In the genomic region with DNA sequence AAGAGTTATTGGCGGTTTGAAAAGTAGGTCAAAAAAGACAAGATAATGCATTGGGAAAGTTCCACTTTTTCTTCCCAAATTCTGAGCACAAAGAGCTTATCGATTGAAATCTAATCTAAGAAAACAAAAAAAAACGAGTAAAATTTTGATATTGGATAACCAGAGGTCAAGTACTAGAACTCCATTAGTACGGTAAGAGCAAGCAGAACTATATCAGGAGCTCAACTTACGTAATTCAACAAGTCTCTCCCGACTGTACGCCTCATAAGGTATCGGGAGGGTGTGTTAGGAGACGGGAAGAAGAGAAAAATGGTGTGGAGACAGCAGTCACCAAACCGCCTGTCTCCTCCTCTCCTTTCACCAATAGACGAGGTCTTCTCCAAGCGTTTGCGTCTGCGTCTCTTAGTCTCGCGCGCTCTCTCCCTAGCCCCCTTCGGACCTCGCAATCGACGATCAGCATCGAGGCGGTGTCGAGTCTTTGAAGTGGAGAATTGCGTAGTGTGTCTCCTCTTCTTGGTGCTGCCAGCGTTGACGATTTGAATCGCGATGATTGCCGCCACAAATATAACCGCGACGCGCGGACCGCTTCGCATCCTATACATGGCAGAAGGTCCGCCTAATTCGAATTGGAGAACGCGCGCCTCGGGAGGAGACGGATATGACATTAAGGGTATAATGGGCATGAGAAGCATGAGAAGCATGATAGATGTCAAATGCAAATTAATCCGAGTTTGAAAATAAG, we compare ENCODE assay signal across 5 worm cellular contexts.
TF ChIP-seq lines count a peak whose summit lies in the region.

A gene (minus strand): TSS at position 51 of the 742 bp plus-strand sequence.

TF ChIP-seq in whole organism, L1 larva, 84 proteins besides CTCF, POLR2A, EP300 and RAD21 (continues in another document):
- no peak for TF ChIP-seq nhr-76 (tag; optimal IDR thresholded peaks at IDR 0.05; lab: Kevin White, UChicago)
- no peak for TF ChIP-seq nhr-28 (tag; optimal IDR thresholded peaks at IDR 0.05; lab: Kevin White, UChicago)
- TF ChIP-seq unc-98 (GFP tag; IDR thresholded peaks at IDR 0.05; lab: Robert Waterston, UW) = no peak
- no peak for TF ChIP-seq ceh-63 (GFP tag; optimal IDR thresholded peaks at IDR 0.05; lab: Kevin White, UChicago)
- TF ChIP-seq ceh-82 (tag; optimal IDR thresholded peaks at IDR 0.05; lab: Kevin White, UChicago) = peak in 2 of 3 experiments; percentile 12 to 28
- TF ChIP-seq isw-1 (GFP tag; IDR thresholded peaks at IDR 0.05; lab: Robert Waterston, UW) = no peak; the same call in 1 of the 2 replicates
- no peak for TF ChIP-seq mab-9 (GFP tag; IDR thresholded peaks at IDR 0.05; lab: Robert Waterston, UW)
- TF ChIP-seq snpc-4 (tag; optimal IDR thresholded peaks at IDR 0.05; lab: Kevin White, UChicago) = no peak
- no peak for TF ChIP-seq nhr-20 (tag; optimal IDR thresholded peaks at IDR 0.05; lab: Kevin White, UChicago)
- no peak for TF ChIP-seq elt-2 (tag; optimal IDR thresholded peaks at IDR 0.05; lab: Kevin White, UChicago)
- TF ChIP-seq Y116A8C.19 (tag; optimal IDR thresholded peaks at IDR 0.05; lab: Kevin White, UChicago; ENCODE audit: borderline replicate concordance) = no peak
- TF ChIP-seq ceh-90 (tag; optimal IDR thresholded peaks at IDR 0.05; lab: Kevin White, UChicago) = no peak
- TF ChIP-seq aha-1 (tag; optimal IDR thresholded peaks at IDR 0.05; lab: Kevin White, UChicago) = no peak
- TF ChIP-seq xbp-1 (tag; optimal IDR thresholded peaks at IDR 0.05; lab: Kevin White, UChicago) = no peak
- no peak for TF ChIP-seq lir-3 (tag; optimal IDR thresholded peaks at IDR 0.05; lab: Kevin White, UChicago; ENCODE audit: poor library complexity)
- TF ChIP-seq hlh-17 (GFP tag; optimal IDR thresholded peaks at IDR 0.05; lab: Kevin White, UChicago; ENCODE audit: borderline replicate concordance) = no peak

TF ChIP-seq in whole organism, L3 larva, 47 proteins besides CTCF, POLR2A, EP300 and RAD21:
- TF ChIP-seq lsy-12 (tag; optimal IDR thresholded peaks at IDR 0.05; lab: Kevin White, UChicago) (no peak), lin-15B (tag; optimal IDR thresholded peaks at IDR 0.05; lab: Kevin White, UChicago) (peak; percentile 49)

TF ChIP-seq in whole organism, early embryonic, 17 proteins besides CTCF, POLR2A, EP300 and RAD21:
- no peak for TF ChIP-seq tra-4 (tag; optimal IDR thresholded peaks at IDR 0.05; lab: Kevin White, UChicago)
- TF ChIP-seq ama-1 (optimal IDR thresholded peaks at IDR 0.05; lab: Kevin White, UChicago) = no peak
- no peak for TF ChIP-seq hnd-1 (tag; optimal IDR thresholded peaks at IDR 0.05; lab: Kevin White, UChicago)
- 0 out of 2 replicates have a peak, but pooled peaks have one; percentile 18 for TF ChIP-seq pes-1 (GFP tag; IDR thresholded peaks at IDR 0.05; lab: Robert Waterston, UW)
- 0 out of 2 replicates have a peak, but pooled peaks have one; percentile 49 for TF ChIP-seq tbx-11 (GFP tag; IDR thresholded peaks at IDR 0.05; lab: Robert Waterston, UW)
- peak; percentile 16 for TF ChIP-seq F13C5.2 (tag; optimal IDR thresholded peaks at IDR 0.05; lab: Kevin White, UChicago)
- 0 out of 2 replicates have a peak, but pooled peaks have one; percentile 38 for TF ChIP-seq sea-1 (GFP tag; conservative IDR thresholded peaks at IDR 0.05; lab: Robert Waterston, UW)
- TF ChIP-seq hmg-4 (GFP tag; optimal IDR thresholded peaks at IDR 0.05; lab: Kevin White, UChicago) = peak; percentile 87
- TF ChIP-seq flt-1 (GFP tag; IDR thresholded peaks at IDR 0.05; lab: Robert Waterston, UW) = peak; percentile 27; the same call in 1 of the 2 replicates
- TF ChIP-seq B0310.2 (tag; optimal IDR thresholded peaks at IDR 0.05; lab: Kevin White, UChicago) = no peak
- TF ChIP-seq scrt-1 (GFP tag; IDR thresholded peaks at IDR 0.05; lab: Robert Waterston, UW) = no peak
- no peak for TF ChIP-seq ceh-36 (tag; optimal IDR thresholded peaks at IDR 0.05; lab: Kevin White, UChicago)
- no peak for TF ChIP-seq aly-1 (tag; optimal IDR thresholded peaks at IDR 0.05; lab: Kevin White, UChicago)

TF ChIP-seq in whole organism, midembryonic, 9 proteins besides CTCF, POLR2A, EP300 and RAD21:
- TF ChIP-seq cog-1 (tag; optimal IDR thresholded peaks at IDR 0.05; lab: Kevin White, UChicago) = peak; percentile 70
- TF ChIP-seq tab-1 (GFP tag; IDR thresholded peaks at IDR 0.05; lab: Robert Waterston, UW) = 0 out of 2 replicates have a peak, but pooled peaks have one; percentile 65
- TF ChIP-seq T22C8.4 (GFP tag; IDR thresholded peaks at IDR 0.05; lab: Robert Waterston, UW) = no peak
- peak; percentile 72; the same call in 1 of the 2 replicates for TF ChIP-seq flt-1 (GFP tag; IDR thresholded peaks at IDR 0.05; lab: Robert Waterston, UW)
- no peak for TF ChIP-seq ref-1 (GFP tag; conservative IDR thresholded peaks at IDR 0.05; lab: Robert Waterston, UW)
- no peak for TF ChIP-seq klf-2 (GFP tag; conservative IDR thresholded peaks at IDR 0.05; lab: Robert Waterston, UW)
- TF ChIP-seq ztf-29 (GFP tag; IDR thresholded peaks at IDR 0.05; lab: Robert Waterston, UW) = no peak
- peak; percentile 47; the same call in 1 of the 2 replicates for TF ChIP-seq ztf-23 (GFP tag; IDR thresholded peaks at IDR 0.05; lab: Robert Waterston, UW)
- no peak for TF ChIP-seq med-1 (GFP tag; optimal IDR thresholded peaks at IDR 0.05; lab: Kevin White, UChicago; ENCODE audit: insufficient read depth)

TF ChIP-seq in whole organism, young adult, 124 proteins besides CTCF, POLR2A, EP300 and RAD21:
- TF ChIP-seq die-1 (tag; optimal IDR thresholded peaks at IDR 0.05; lab: Kevin White, UChicago) = no peak
- TF ChIP-seq Y53F4B.3 (GFP tag; IDR thresholded peaks at IDR 0.05; lab: Robert Waterston, UW) = no peak
- no peak for TF ChIP-seq attf-5 (GFP tag; optimal IDR thresholded peaks at IDR 0.05; lab: Kevin White, UChicago)
- peak; percentile 84 for TF ChIP-seq zfh-2 (GFP tag; conservative IDR thresholded peaks at IDR 0.05; lab: Robert Waterston, UW)
- no peak for TF ChIP-seq akir-1 (GFP tag; optimal IDR thresholded peaks at IDR 0.05; lab: Kevin White, UChicago)
- TF ChIP-seq F23B12.7 (tag; optimal IDR thresholded peaks at IDR 0.05; lab: Kevin White, UChicago; ENCODE audit: insufficient read depth) = no peak
- no peak for TF ChIP-seq ZK185.1 (tag; optimal IDR thresholded peaks at IDR 0.05; lab: Kevin White, UChicago; ENCODE audit: poor library complexity, severe bottlenecking)
- no peak for TF ChIP-seq F49E8.2 (tag; optimal IDR thresholded peaks at IDR 0.05; lab: Kevin White, UChicago; ENCODE audit: insufficient read depth)
- TF ChIP-seq hmg-1.2 (GFP tag; IDR thresholded peaks at IDR 0.05; lab: Robert Waterston, UW) = peak; percentile 71
- TF ChIP-seq B0019.2 (GFP tag; conservative IDR thresholded peaks at IDR 0.05; lab: Robert Waterston, UW) = no peak
- no peak for TF ChIP-seq D2030.7 (GFP tag; IDR thresholded peaks at IDR 0.05; lab: Robert Waterston, UW)
- TF ChIP-seq T26A5.8 (tag; optimal IDR thresholded peaks at IDR 0.05; lab: Kevin White, UChicago) = no peak
- TF ChIP-seq sea-2 (GFP tag; IDR thresholded peaks at IDR 0.05; lab: Robert Waterston, UW) = no peak
- no peak for TF ChIP-seq nhr-27 (tag; optimal IDR thresholded peaks at IDR 0.05; lab: Kevin White, UChicago)
- TF ChIP-seq F52B5.7 (tag; optimal IDR thresholded peaks at IDR 0.05; lab: Kevin White, UChicago) = no peak
- TF ChIP-seq B0035.1 (tag; optimal IDR thresholded peaks at IDR 0.05; lab: Kevin White, UChicago) = no peak
- no peak for TF ChIP-seq ztf-25 (GFP tag; IDR thresholded peaks at IDR 0.05; lab: Robert Waterston, UW)
- no peak for TF ChIP-seq egl-44 (GFP tag; IDR thresholded peaks at IDR 0.05; lab: Robert Waterston, UW)
- no peak for TF ChIP-seq gei-17 (GFP tag; optimal IDR thresholded peaks at IDR 0.05; lab: Kevin White, UChicago)
- TF ChIP-seq lsy-27 (tag; optimal IDR thresholded peaks at IDR 0.05; lab: Kevin White, UChicago; ENCODE audit: borderline replicate concordance, insufficient read depth) = no peak
- TF ChIP-seq hmg-20 (GFP tag; IDR thresholded peaks at IDR 0.05; lab: Robert Waterston, UW) = no peak
- TF ChIP-seq efl-1 (GFP tag; optimal IDR thresholded peaks at IDR 0.05; lab: Kevin White, UChicago) = peak; percentile 23
- TF ChIP-seq ccch-3 (GFP tag; optimal IDR thresholded peaks at IDR 0.05; lab: Kevin White, UChicago) = no peak
